Worm (Caenorhabditis elegans) whole organism, young adult: ENCODE results near the gene W02A2.8.
A peak's percentile ranks its signal among the peaks of the same experiment; 100 is the strongest.

Experiments used
- D2030.7 ChIP-seq: fragments of 200-800 bp; sonication (Bioruptor generic); IDR thresholded peaks from 2 replicates; pipeline ENCODE4 v1.3.6; 2022; ENCODE audit warnings: missing genetic modification reagents, missing genetic modification characterization, missing compliant biosample characterization
- F10E7.11 ChIP-seq: sonication (generic microtip); optimal IDR thresholded peaks from 2 replicates; lab custom pipeline; 2017; ENCODE audit warnings: mild to moderate bottlenecking, missing genetic modification characterization, moderate library complexity, missing compliant biosample characterization
- F57A8.1 ChIP-seq: fragments of 200-800 bp; sonication (Bioruptor generic); optimal IDR thresholded peaks from 2 replicates; lab custom pipeline; 2018; ENCODE audit warnings: mild to moderate bottlenecking, missing genetic modification characterization, moderate library complexity, missing compliant biosample characterization
- F57C9.4 ChIP-seq: sonication (generic microtip); optimal IDR thresholded peaks from 2 replicates; lab custom pipeline; 2017; ENCODE audit warnings: mild to moderate bottlenecking, missing genetic modification characterization, missing compliant biosample characterization
- ccch-3 ChIP-seq: fragments of 200-800 bp; sonication (Bioruptor generic); optimal IDR thresholded peaks from 2 replicates; lab custom pipeline; 2018; ENCODE audit warnings: mild to moderate bottlenecking, missing genetic modification characterization, missing compliant biosample characterization
- him-1 ChIP-seq: sonication (generic microtip); optimal IDR thresholded peaks from 2 replicates; lab custom pipeline; 2016; ENCODE audit warnings: missing genotype, missing genetic modification reagents, missing genetic modification characterization, missing compliant biosample characterization
- hmg-20 ChIP-seq: fragments of 200-800 bp; sonication (Bioruptor generic); IDR thresholded peaks from 2 replicates; pipeline ENCODE4 v1.3.6; 2022; ENCODE audit warnings: missing genetic modification reagents, missing genetic modification characterization, missing compliant biosample characterization
- snpc-3.4 ChIP-seq: sonication (generic microtip); optimal IDR thresholded peaks from 2 replicates; lab custom pipeline; 2017; ENCODE audit warnings: missing genetic modification characterization, mild to moderate bottlenecking, missing compliant biosample characterization, antibody characterized with exemption, moderate library complexity, missing genotype, missing genetic modification reagents
- unc-62 ChIP-seq: fragments of 150-350 bp; optimal IDR thresholded peaks from 2 replicates; lab custom pipeline; 2014; ENCODE audit warnings: missing biosample characterization, missing genetic modification reagents, missing genetic modification characterization
- ztf-22 ChIP-seq: fragments of 200-800 bp; sonication (Bioruptor generic); optimal IDR thresholded peaks from 2 replicates; lab custom pipeline; 2018; ENCODE audit warnings: mild to moderate bottlenecking, missing genetic modification characterization, moderate library complexity, missing compliant biosample characterization

DNA sequence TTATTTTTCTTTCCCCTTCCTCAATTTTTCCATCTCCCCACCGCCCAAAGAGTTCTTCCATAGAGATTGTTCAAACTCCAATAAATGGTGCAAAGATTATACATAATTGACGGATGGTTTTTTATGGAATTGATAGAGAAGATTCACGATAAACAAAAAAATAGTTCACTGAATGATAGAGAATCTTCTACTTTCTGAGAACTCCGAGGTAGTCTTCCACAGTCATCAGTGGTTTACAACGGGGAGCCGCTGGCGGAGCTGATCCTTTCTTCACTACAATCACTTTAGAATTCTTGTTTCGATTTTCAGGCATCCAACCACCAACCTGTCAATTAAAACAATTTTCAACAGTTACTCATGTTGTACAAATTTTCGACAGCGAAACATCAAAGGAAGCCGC is 2.4 kb downstream of the W02A2.8 start:
- TF ChIP-seq ztf-22 (GFP tag; lab: Kevin White, UChicago), result no peak
- no peak for TF ChIP-seq unc-62
- TF ChIP-seq ccch-3, result no peak
- TF ChIP-seq F57C9.4 (tag; lab: Kevin White, UChicago), result no peak
- TF ChIP-seq F10E7.11 (tag; lab: Kevin White, UChicago), result no peak
- TF ChIP-seq D2030.7 (GFP tag; lab: Robert Waterston, UW), result no peak
- TF ChIP-seq F57A8.1 (GFP tag; lab: Kevin White, UChicago), result no peak
- peak; percentile 58 for TF ChIP-seq him-1 (tag; lab: Kevin White, UChicago)
- TF ChIP-seq snpc-3.4 (tag; lab: Kevin White, UChicago), result no peak
- no peak for TF ChIP-seq hmg-20
